Worm (Caenorhabditis elegans) whole organism, L4 larva: ENCODE results near the gene daf-11.

ENCODE experiments used
- F26F4.8 ChIP-seq: fragments of 200-800 bp; sonication (Bioruptor generic); conservative IDR thresholded peaks from 2 replicates; pipeline ENCODE4 v1.3.6; 2022; ENCODE audit warnings: missing genetic modification characterization, missing compliant biosample characterization
- F49E8.2 ChIP-seq: sonication (generic microtip); optimal IDR thresholded peaks from 2 replicates; lab custom pipeline; 2016; ENCODE audit warnings: missing compliant biosample characterization, mild to moderate bottlenecking, missing genetic modification characterization, borderline replicate concordance
- R02D3.7 ChIP-seq: fragments of 150-350 bp; sonication (generic microtip); optimal IDR thresholded peaks from 3 replicates; lab custom pipeline; 2014; ENCODE audit warnings: missing biosample characterization, missing genetic modification characterization
- Y105C5A.15 ChIP-seq: fragments of 200-800 bp; sonication (Bioruptor generic); IDR thresholded peaks from 2 replicates; pipeline ENCODE4 v1.3.6; 2022; ENCODE audit warnings: missing genetic modification characterization, missing compliant biosample characterization
- Y48G9A.11 ChIP-seq: fragments of 200-800 bp; sonication (Bioruptor generic); IDR thresholded peaks from 2 replicates; pipeline ENCODE4 v1.3.6; 2022; ENCODE audit warnings: missing genetic modification reagents, missing genetic modification characterization, missing compliant biosample characterization
- Y75B8A.6 ChIP-seq: fragments of 200-800 bp; sonication (Bioruptor generic); IDR thresholded peaks from 2 replicates; pipeline ENCODE4 v1.3.6; 2022; ENCODE audit warnings: missing genetic modification reagents, missing genetic modification characterization, missing compliant biosample characterization
- ZK337.2 ChIP-seq: fragments of 200-800 bp; sonication (Bioruptor generic); IDR thresholded peaks from 2 replicates; pipeline ENCODE4 v1.3.6; 2022; ENCODE audit warnings: missing genetic modification reagents, missing genetic modification characterization, missing compliant biosample characterization
- ZK546.5 ChIP-seq, 2 experiments: sonication (generic microtip); optimal IDR thresholded peaks; 2 replicates each; lab custom pipeline; 2017; ENCODE audit warnings: missing biosample characterization in 2 of 2, missing genetic modification characterization in 2 of 2
- aha-1 ChIP-seq: fragments of 150-350 bp; peaks from one replicate; lab custom pipeline; 2014; ENCODE audit warnings: missing biosample characterization, missing genetic modification characterization
- attf-4 ChIP-seq: sonication (generic microtip); optimal IDR thresholded peaks from 3 replicates; lab custom pipeline; 2017; ENCODE audit warnings: missing biosample characterization, missing genetic modification characterization
- ceh-20 ChIP-seq: fragments of 200-800 bp; sonication (Bioruptor generic); IDR thresholded peaks from 2 replicates; pipeline ENCODE4 v1.3.6; 2022; ENCODE audit warnings: missing genetic modification reagents, missing genetic modification characterization, missing compliant biosample characterization
- ceh-28 ChIP-seq: fragments of 150-350 bp; optimal IDR thresholded peaks from 2 replicates; lab custom pipeline; 2014; ENCODE audit warnings: missing biosample characterization, missing genetic modification reagents, missing genetic modification characterization
- ceh-32 ChIP-seq: sonication (generic microtip); optimal IDR thresholded peaks from 2 replicates; lab custom pipeline; 2016; ENCODE audit warnings: mild to moderate bottlenecking, missing genetic modification characterization, missing compliant biosample characterization; ENCODE audit not compliant: poor library complexity
- ces-1 ChIP-seq: fragments of 150-350 bp; sonication (generic microtip); optimal IDR thresholded peaks from 4 replicates; lab custom pipeline; 2014; ENCODE audit warnings: missing biosample characterization, missing genetic modification reagents, missing genetic modification characterization
- daf-8 ChIP-seq: fragments of 200-800 bp; sonication (Bioruptor generic); IDR thresholded peaks from 2 replicates; pipeline ENCODE4 v1.3.6; 2022; ENCODE audit warnings: missing genetic modification characterization, missing compliant biosample characterization
- dmd-6 ChIP-seq: fragments of 200-800 bp; sonication (Bioruptor generic); IDR thresholded peaks from 2 replicates; pipeline ENCODE4 v1.3.6; 2022; ENCODE audit warnings: missing genetic modification reagents, missing genetic modification characterization, missing compliant biosample characterization
- dve-1 ChIP-seq: sonication (generic microtip); optimal IDR thresholded peaks from 2 replicates; lab custom pipeline; 2017; ENCODE audit warnings: antibody characterized with exemption, mild to moderate bottlenecking, missing genetic modification characterization, missing compliant biosample characterization; ENCODE audit not compliant: insufficient read depth
- egl-43 ChIP-seq: fragments of 200-800 bp; sonication (Bioruptor generic); IDR thresholded peaks from 2 replicates; pipeline ENCODE4 v1.3.6; 2022; ENCODE audit warnings: missing genetic modification reagents, missing genetic modification characterization, missing compliant biosample characterization
- fkh-10 ChIP-seq: fragments of 150-350 bp; optimal IDR thresholded peaks from 2 replicates; lab custom pipeline; 2014; ENCODE audit warnings: missing biosample characterization, missing genetic modification reagents, missing genetic modification characterization
- gei-8 ChIP-seq: fragments of 200-800 bp; sonication (Bioruptor generic); optimal IDR thresholded peaks from 2 replicates; lab custom pipeline; 2018; ENCODE audit warnings: mild to moderate bottlenecking, missing genetic modification characterization, missing compliant biosample characterization
- lin-38 ChIP-seq: fragments of 200-800 bp; sonication (Bioruptor generic); IDR thresholded peaks from 2 replicates; pipeline ENCODE4 v1.3.6; 2022; ENCODE audit warnings: missing genetic modification reagents, missing genetic modification characterization, missing compliant biosample characterization
- lin-39 ChIP-seq: fragments of 150-350 bp; optimal IDR thresholded peaks from 2 replicates; lab custom pipeline; 2014; ENCODE audit warnings: missing biosample characterization, missing genetic modification reagents, missing genetic modification characterization
- madf-9 ChIP-seq: fragments of 200-800 bp; sonication (Bioruptor generic); conservative IDR thresholded peaks from 2 replicates; pipeline ENCODE4 v1.3.6; 2022; ENCODE audit warnings: missing genetic modification reagents, missing genetic modification characterization, missing compliant biosample characterization
- mxl-2 ChIP-seq: fragments of 200-800 bp; sonication (Bioruptor generic); conservative IDR thresholded peaks from 2 replicates; pipeline ENCODE4 v1.3.6; 2022; ENCODE audit warnings: missing genetic modification reagents, missing genetic modification characterization, missing compliant biosample characterization
- mxl-3 ChIP-seq: fragments of 200-800 bp; sonication (Bioruptor generic); optimal IDR thresholded peaks from 2 replicates; lab custom pipeline; 2018; ENCODE audit warnings: mild to moderate bottlenecking, missing genetic modification characterization, missing compliant biosample characterization
- nhr-102 ChIP-seq: sonication (generic microtip); optimal IDR thresholded peaks from 2 replicates; lab custom pipeline; 2016; ENCODE audit warnings: mild to moderate bottlenecking, missing genetic modification characterization, moderate library complexity, missing compliant biosample characterization
- nhr-237 ChIP-seq: sonication (generic microtip); optimal IDR thresholded peaks from 2 replicates; lab custom pipeline; 2017; ENCODE audit warnings: missing biosample characterization, missing genetic modification characterization
- nhr-28 ChIP-seq: fragments of 150-350 bp; optimal IDR thresholded peaks from 2 replicates; lab custom pipeline; 2014; ENCODE audit warnings: missing biosample characterization, missing genetic modification characterization
- nhr-6 ChIP-seq: fragments of 150-350 bp; optimal IDR thresholded peaks from 2 replicates; lab custom pipeline; 2014; ENCODE audit warnings: missing biosample characterization, missing genetic modification characterization
- pqm-1 ChIP-seq: sonication (generic microtip); optimal IDR thresholded peaks from 2 replicates; lab custom pipeline; 2017; ENCODE audit warnings: missing biosample characterization, missing genetic modification characterization
- rbr-2 ChIP-seq: sonication (generic microtip); optimal IDR thresholded peaks from 2 replicates; lab custom pipeline; 2016; ENCODE audit warnings: missing genotype, missing genetic modification characterization, missing compliant biosample characterization
- spr-1 ChIP-seq: sonication (generic microtip); optimal IDR thresholded peaks from 2 replicates; lab custom pipeline; 2016; ENCODE audit warnings: mild to moderate bottlenecking, missing genetic modification characterization, missing compliant biosample characterization
- unc-130 ChIP-seq: sonication (generic microtip); optimal IDR thresholded peaks from 2 replicates; lab custom pipeline; 2016; ENCODE audit warnings: missing genetic modification reagents, missing genetic modification characterization, missing compliant biosample characterization
- unc-62 ChIP-seq, 3 experiments: fragments of 150-350 bp in 1 of 3; sonication (generic microtip); optimal IDR thresholded peaks in 2 of 3; peaks in 1 of 3; 1 replicate in 1 of 3; 2 replicates in 2 of 3; lab custom pipeline; 2014 to 2017; ENCODE audit warnings: missing biosample characterization in 3 of 3, missing genetic modification characterization in 3 of 3, missing genetic modification reagents in 3 of 3, missing genotype in 1 of 3
- ztf-7 ChIP-seq: fragments of 150-350 bp; optimal IDR thresholded peaks from 2 replicates; lab custom pipeline; 2014; ENCODE audit warnings: missing biosample characterization, missing genetic modification characterization

The daf-11 gene

ce11 chrV:11705399-11705798, 20.5 kb downstream of the daf-11 start, which contains the start of gene ceh-32:
Gene ceh-32, minus strand, starts transcription at chrV:11705400.
- TF ChIP-seq Y75B8A.6 (GFP tag; lab: Robert Waterston, UW) (no peak), ceh-32 (tag; lab: Kevin White, UChicago) (peak; percentile 64), nhr-237 (tag; lab: Kevin White, UChicago) (no peak), Y48G9A.11 (GFP tag; lab: Robert Waterston, UW) (no peak)

ce11 chrV:11704658-11705057, 21.2 kb downstream of the daf-11 start:
- TF ChIP-seq nhr-102 (tag; lab: Kevin White, UChicago) (no peak), ceh-32 (tag; lab: Kevin White, UChicago) (peak; percentile 92), aha-1 (tag; lab: Kevin White, UChicago) (peak; percentile 84), ces-1 (GFP tag; lab: Kevin White, UChicago) (peak; percentile 82), fkh-10 (GFP tag; lab: Kevin White, UChicago) (peak; percentile 77), ZK337.2 (GFP tag; lab: Robert Waterston, UW) (no peak), ceh-20 (GFP tag; lab: Robert Waterston, UW) (no peak), madf-9 (GFP tag; lab: Robert Waterston, UW) (no peak), lin-39 (tag; lab: Kevin White, UChicago) (no peak), daf-8 (GFP tag; lab: Robert Waterston, UW) (no peak), egl-43 (GFP tag; lab: Robert Waterston, UW) (no peak), F26F4.8 (GFP tag; lab: Robert Waterston, UW) (no peak)

DNA sequence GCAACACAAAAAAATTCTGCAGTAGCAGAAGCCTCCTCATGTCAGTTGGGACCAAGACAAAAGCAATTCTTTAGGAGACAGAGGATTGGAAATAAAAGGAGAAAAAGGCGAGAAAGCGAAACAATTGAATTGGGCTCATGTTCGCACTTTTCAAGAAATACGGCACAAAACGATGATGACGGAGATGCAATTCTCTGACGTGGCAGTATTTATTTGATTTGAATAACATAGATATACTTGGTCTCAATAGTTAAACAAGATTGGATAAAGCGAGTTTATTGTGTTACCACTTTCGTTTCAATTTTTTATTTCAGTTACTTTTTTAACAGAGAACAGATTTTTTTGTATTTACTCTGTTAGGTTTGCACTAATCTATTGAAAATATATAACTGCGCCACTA, 28.4 kb downstream of the daf-11 start:
- TF ChIP-seq gei-8 (GFP tag; lab: Kevin White, UChicago) (no peak), ZK337.2 (GFP tag; lab: Robert Waterston, UW) (no peak), ces-1 (GFP tag; lab: Kevin White, UChicago) (peak; percentile 68), rbr-2 (tag; lab: Kevin White, UChicago) (no peak), fkh-10 (GFP tag; lab: Kevin White, UChicago) (peak; percentile 84)
- TF ChIP-seq, all 104 proteins: peak for 2

ce11 chrV:11695597-11695996, 30.3 kb downstream of the daf-11 start, which contains the start of gene W05E10.5:
Gene W05E10.5, minus strand, starts transcription at chrV:11695697.
- no peak for TF ChIP-seq F26F4.8 (GFP tag; lab: Robert Waterston, UW)
- TF ChIP-seq spr-1 (tag; lab: Kevin White, UChicago): no peak
- no peak for TF ChIP-seq dve-1 (tag; lab: Kevin White, UChicago)

- TF ChIP-seq lin-38: no peak
- TF ChIP-seq aha-1 (tag; lab: Kevin White, UChicago): peak; percentile 62
- TF ChIP-seq F49E8.2: no peak
- TF ChIP-seq pqm-1 (tag; lab: Kevin White, UChicago): peak; percentile 59
- TF ChIP-seq nhr-28 (tag; lab: Kevin White, UChicago): peak; percentile 76
- TF ChIP-seq dmd-6 (GFP tag; lab: Robert Waterston, UW): peak; percentile 63
These were observed 34.3 kb downstream of the daf-11 start, which contains the start of gene W05E10.1 for ce11 chrV:11691553-11691952. Gene W05E10.1, minus strand, starts transcription at chrV:11691691.

DNA sequence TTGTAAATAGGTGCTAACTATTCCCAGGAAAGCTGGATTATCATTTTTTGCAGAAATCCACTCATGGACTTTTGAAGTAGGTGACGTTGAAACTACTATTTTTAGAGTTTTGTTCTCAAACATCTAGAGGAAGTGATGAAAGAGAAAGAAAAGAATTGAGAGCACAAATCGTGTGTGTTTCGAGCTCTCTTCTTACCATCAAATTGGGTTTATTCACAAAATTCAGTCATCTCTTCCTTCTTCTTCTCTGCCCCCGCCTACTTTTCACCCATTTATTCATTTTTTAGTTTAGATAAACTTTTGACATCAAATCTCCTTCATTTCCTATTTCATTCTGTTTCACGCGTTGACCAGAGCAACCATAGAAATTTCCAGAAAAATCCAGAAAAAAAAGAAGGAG, 39.0 kb downstream of the daf-11 start, which contains the start of gene W05E10.2:
W05E10.2 (plus strand) TSS at position 301 of the 400 bp plus-strand sequence.
- TF ChIP-seq Y75B8A.6 (GFP tag; lab: Robert Waterston, UW) (no peak), mxl-2 (GFP tag; lab: Robert Waterston, UW) (no peak), nhr-6 (no peak), ceh-20 (GFP tag; lab: Robert Waterston, UW) (no peak), ztf-7 (tag; lab: Kevin White, UChicago) (no peak), R02D3.7 (tag; lab: Kevin White, UChicago) (no peak), attf-4 (tag; lab: Kevin White, UChicago) (no peak), mxl-3 (GFP tag; lab: Kevin White, UChicago) (no peak), ceh-28 (tag; lab: Kevin White, UChicago) (no peak), unc-62 (GFP tag; optimal IDR thresholded peaks at IDR 0.05 in 1 of 2; lab: Kevin White, UChicago) (no peak), unc-62 (tag; optimal IDR thresholded peaks at IDR 0.05; lab: Kevin White, UChicago) (no peak), rbr-2 (tag; lab: Kevin White, UChicago) (no peak), unc-130 (GFP tag; lab: Kevin White, UChicago) (no peak), F49E8.2 (no peak), ZK546.5 (tag; optimal IDR thresholded peaks at IDR 0.05; lab: Kevin White, UChicago) (no peak), spr-1 (tag; lab: Kevin White, UChicago) (no peak), Y105C5A.15 (no peak)
